Fruit fly (Drosophila melanogaster) whole organism, embryonic: ENCODE data around the gene Mtl.

Experiments
- ATbp ChIP-seq: fragments of 200-800 bp; sonication (Bioruptor generic); optimal IDR thresholded peaks from 2 replicates; lab custom pipeline; 2017; ENCODE audit warnings: missing biosample characterization, mild to moderate bottlenecking, missing genetic modification characterization, missing genetic modification reagents
- Adf1 ChIP-seq: fragments of 200-800 bp; sonication (Bioruptor generic); IDR thresholded peaks from 2 replicates; pipeline ENCODE4 v1.3.6; 2022; ENCODE audit warnings: missing biosample characterization, missing genetic modification characterization
- CG10979 ChIP-seq: fragments of 200-800 bp; sonication (Bioruptor generic); optimal IDR thresholded peaks from 2 replicates; lab custom pipeline; 2018; ENCODE audit warnings: missing biosample characterization, mild to moderate bottlenecking, missing genetic modification characterization, moderate library complexity
- CG11085 ChIP-seq: fragments of 200-800 bp; sonication (Bioruptor generic); IDR thresholded peaks from 2 replicates; pipeline ENCODE4 v1.3.6; 2022; ENCODE audit warnings: missing biosample characterization, missing genetic modification characterization
- CG12219 ChIP-seq: fragments of 200-800 bp; sonication (Bioruptor generic); optimal IDR thresholded peaks from 3 replicates; lab custom pipeline; 2018; ENCODE audit warnings: missing biosample characterization, mild to moderate bottlenecking, missing genetic modification characterization
- CG12299 ChIP-seq: fragments of 200-800 bp; sonication (Bioruptor generic); optimal IDR thresholded peaks from 2 replicates; lab custom pipeline; 2018; ENCODE audit warnings: missing biosample characterization, mild to moderate bottlenecking, missing genetic modification characterization
- CG13424 ChIP-seq: fragments of 200-800 bp; sonication (Bioruptor generic); optimal IDR thresholded peaks from 2 replicates; lab custom pipeline; 2019; ENCODE audit warnings: missing biosample characterization, mild to moderate bottlenecking, missing genetic modification characterization, moderate library complexity
- CG1529 ChIP-seq: fragments of 200-800 bp; sonication (Bioruptor generic); optimal IDR thresholded peaks from 3 replicates; lab custom pipeline; 2018; ENCODE audit warnings: missing biosample characterization, missing genetic modification characterization
- CG15601 ChIP-seq: fragments of 200-800 bp; sonication (Bioruptor generic); optimal IDR thresholded peaks from 3 replicates; lab custom pipeline; 2019; ENCODE audit warnings: missing biosample characterization, mild to moderate bottlenecking, missing genetic modification characterization, moderate library complexity
- CG15696 ChIP-seq: fragments of 200-800 bp; sonication (Bioruptor generic); optimal IDR thresholded peaks from 2 replicates; lab custom pipeline; 2019; ENCODE audit warnings: missing biosample characterization, mild to moderate bottlenecking, missing genetic modification characterization, moderate library complexity
- CG16779 ChIP-seq: fragments of 200-800 bp; sonication (Bioruptor generic); IDR thresholded peaks from 2 replicates; pipeline ENCODE4 v1.3.6; 2022; ENCODE audit warnings: missing biosample characterization, missing genetic modification characterization
- CG16863 ChIP-seq: fragments of 200-800 bp; sonication (Bioruptor generic); optimal IDR thresholded peaks from 3 replicates; lab custom pipeline; 2016; ENCODE audit warnings: missing biosample characterization, missing genetic modification characterization
- CG17612 ChIP-seq: fragments of 200-800 bp; sonication (Bioruptor generic); IDR thresholded peaks from 2 replicates; pipeline ENCODE4 v1.3.6; 2022; ENCODE audit warnings: missing biosample characterization, missing genetic modification characterization
- CG2889 ChIP-seq: fragments of 200-800 bp; sonication (Bioruptor generic); IDR thresholded peaks from 3 replicates; pipeline ENCODE4 v1.3.6; 2022; ENCODE audit warnings: missing biosample characterization, missing genetic modification characterization
- CG32532 ChIP-seq: fragments of 200-800 bp; sonication (Bioruptor generic); IDR thresholded peaks from 2 replicates; pipeline ENCODE4 v1.3.6; 2022; ENCODE audit warnings: missing biosample characterization, missing genetic modification characterization
- CG32772 ChIP-seq: fragments of 200-800 bp; sonication (Bioruptor generic); IDR thresholded peaks from 2 replicates; pipeline ENCODE4 v1.3.6; 2022; ENCODE audit warnings: missing biosample characterization, missing genetic modification characterization
- CG3281 ChIP-seq: fragments of 200-800 bp; sonication (Bioruptor generic); optimal IDR thresholded peaks from 3 replicates; lab custom pipeline; 2017; ENCODE audit warnings: missing biosample characterization, mild to moderate bottlenecking, missing genetic modification characterization
- CG34376 ChIP-seq: fragments of 200-800 bp; sonication (Bioruptor generic); optimal IDR thresholded peaks from 2 replicates; lab custom pipeline; 2018; ENCODE audit warnings: missing biosample characterization, mild to moderate bottlenecking, missing genetic modification characterization
- CG4854 ChIP-seq: fragments of 200-800 bp; sonication (Bioruptor generic); optimal IDR thresholded peaks from 2 replicates; lab custom pipeline; 2016; ENCODE audit warnings: missing biosample characterization, missing genetic modification characterization, inconsistent platforms
- CG5245 ChIP-seq: fragments of 200-800 bp; sonication (Bioruptor generic); optimal IDR thresholded peaks from 3 replicates; lab custom pipeline; 2016; ENCODE audit warnings: missing biosample characterization, missing genetic modification characterization
- CG6654 ChIP-seq: fragments of 200-800 bp; sonication (Bioruptor generic); optimal IDR thresholded peaks from 2 replicates; lab custom pipeline; 2017; ENCODE audit warnings: missing biosample characterization, mild to moderate bottlenecking, missing genetic modification characterization
- CG7357 ChIP-seq: fragments of 200-800 bp; sonication (Bioruptor generic); IDR thresholded peaks from 3 replicates; pipeline ENCODE4 v1.3.6; 2022; ENCODE audit warnings: missing biosample characterization, missing genetic modification characterization
- CG7372 ChIP-seq: fragments of 200-800 bp; sonication (Bioruptor generic); IDR thresholded peaks from 2 replicates; pipeline ENCODE4 v1.3.6; 2022; ENCODE audit warnings: missing biosample characterization, missing genetic modification characterization
- CG7786 ChIP-seq: fragments of 200-800 bp; sonication (Bioruptor generic); optimal IDR thresholded peaks from 2 replicates; lab custom pipeline; 2016; ENCODE audit warnings: missing biosample characterization, missing genetic modification characterization
- D19A ChIP-seq: fragments of 200-800 bp; optimal IDR thresholded peaks from 3 replicates; lab custom pipeline; 2019; ENCODE audit warnings: missing biosample characterization, mild to moderate bottlenecking, missing genetic modification characterization, moderate library complexity
- D19B ChIP-seq: fragments of 200-800 bp; sonication (Bioruptor generic); optimal IDR thresholded peaks from 2 replicates; lab custom pipeline; 2017; ENCODE audit warnings: missing biosample characterization, mild to moderate bottlenecking, missing genetic modification characterization
- Doc2 ChIP-seq: fragments of 200-800 bp; sonication (Bioruptor generic); IDR thresholded peaks from 2 replicates; pipeline ENCODE4 v1.3.6; 2022; ENCODE audit warnings: missing biosample characterization, missing genetic modification characterization
- Fer1 ChIP-seq: fragments of 200-800 bp; sonication (Bioruptor generic); optimal IDR thresholded peaks from 2 replicates; lab custom pipeline; 2017; ENCODE audit warnings: missing biosample characterization, mild to moderate bottlenecking, missing genetic modification characterization
- Gsc ChIP-seq: fragments of 200-800 bp; sonication (Bioruptor generic); IDR thresholded peaks from 2 replicates; pipeline ENCODE4 v1.3.6; 2022; ENCODE audit warnings: missing biosample characterization, missing genetic modification characterization
- Jarid2 ChIP-seq: fragments of 200-800 bp; sonication (Bioruptor generic); optimal IDR thresholded peaks from 3 replicates; lab custom pipeline; 2017; ENCODE audit warnings: mild to moderate bottlenecking, missing biosample characterization, missing genetic modification reagents, missing genetic modification characterization
- Mrtf ChIP-seq: fragments of 200-800 bp; sonication (Bioruptor generic); IDR thresholded peaks from 3 replicates; pipeline ENCODE4 v1.3.6; 2022; ENCODE audit warnings: missing biosample characterization, missing genetic modification characterization
- NFAT ChIP-seq: fragments of 200-800 bp; sonication (Bioruptor generic); IDR thresholded peaks from 2 replicates; pipeline ENCODE4 v1.3.6; 2022; ENCODE audit warnings: missing biosample characterization, missing genetic modification characterization
- Oli ChIP-seq: fragments of 200-800 bp; sonication (Bioruptor generic); optimal IDR thresholded peaks from 2 replicates; lab custom pipeline; 2018; ENCODE audit warnings: missing biosample characterization, mild to moderate bottlenecking, missing genetic modification characterization, moderate library complexity
- Sry-δ ChIP-seq: fragments of 200-800 bp; sonication (Bioruptor generic); optimal IDR thresholded peaks from 2 replicates; lab custom pipeline; 2016; ENCODE audit warnings: missing biosample characterization, missing genetic modification characterization
- bowl ChIP-seq: fragments of 200-800 bp; sonication (Bioruptor generic); IDR thresholded peaks from 2 replicates; pipeline ENCODE4 v1.3.6; 2022; ENCODE audit warnings: missing biosample characterization, missing genetic modification characterization
- cg ChIP-seq: fragments of 200-800 bp; sonication (Bioruptor generic); optimal IDR thresholded peaks from 3 replicates; lab custom pipeline; 2019; ENCODE audit warnings: missing biosample characterization, mild to moderate bottlenecking, missing genetic modification characterization, moderate library complexity
- chif ChIP-seq, 2 experiments: fragments of 200-800 bp; sonication (Bioruptor generic); optimal IDR thresholded peaks; 3 replicates each; lab custom pipeline; 2016; ENCODE audit warnings: missing biosample characterization in 2 of 2, missing genetic modification characterization in 2 of 2
- dan ChIP-seq: fragments of 200-800 bp; sonication (Bioruptor generic); IDR thresholded peaks from 2 replicates; pipeline ENCODE4 v1.3.6; 2022; ENCODE audit warnings: missing biosample characterization, missing genetic modification characterization
- gt ChIP-seq: fragments of 200-800 bp; sonication (Bioruptor generic); IDR thresholded peaks from 2 replicates; pipeline ENCODE4 v1.3.6; 2022; ENCODE audit warnings: missing biosample characterization, missing genetic modification characterization
- hb ChIP-seq: fragments of 200-800 bp; sonication (Bioruptor generic); IDR thresholded peaks from 3 replicates; pipeline ENCODE4 v1.3.6; 2022; ENCODE audit warnings: missing biosample characterization, missing genetic modification characterization; ENCODE audit not compliant: partially characterized antibody
- jing ChIP-seq: fragments of 200-800 bp; sonication (Bioruptor generic); optimal IDR thresholded peaks from 2 replicates; lab custom pipeline; 2018; ENCODE audit warnings: missing biosample characterization, mild to moderate bottlenecking, missing genetic modification characterization
- pum ChIP-seq: fragments of 200-800 bp; sonication (Bioruptor generic); optimal IDR thresholded peaks from 2 replicates; lab custom pipeline; 2016; ENCODE audit warnings: missing biosample characterization, missing genetic modification characterization
- pzg ChIP-seq: fragments of 200-800 bp; sonication (Bioruptor generic); optimal IDR thresholded peaks from 3 replicates; lab custom pipeline; 2018; ENCODE audit warnings: missing biosample characterization, mild to moderate bottlenecking, missing genetic modification characterization, moderate library complexity
- seq ChIP-seq: fragments of 200-800 bp; sonication (Bioruptor generic); IDR thresholded peaks from 2 replicates; pipeline ENCODE4 v1.3.6; 2022; ENCODE audit warnings: missing biosample characterization, missing genetic modification characterization
- sim ChIP-seq: fragments of 200-800 bp; sonication (Bioruptor generic); IDR thresholded peaks from 2 replicates; pipeline ENCODE4 v1.3.6; 2022; ENCODE audit warnings: missing biosample characterization, missing genetic modification characterization
- tgo ChIP-seq: fragments of 200-800 bp; sonication (Bioruptor generic); IDR thresholded peaks from 3 replicates; pipeline ENCODE4 v1.3.6; 2022; ENCODE audit warnings: missing biosample characterization, missing genetic modification characterization
- tna ChIP-seq: fragments of 200-800 bp; sonication (Bioruptor generic); IDR thresholded peaks from 2 replicates; pipeline ENCODE4 v1.3.6; 2022; ENCODE audit warnings: missing biosample characterization, missing genetic modification characterization; ENCODE audit not compliant: partially characterized antibody
- trem ChIP-seq: fragments of 200-800 bp; optimal IDR thresholded peaks from 3 replicates; lab custom pipeline; 2019; ENCODE audit warnings: missing biosample characterization, mild to moderate bottlenecking, missing genetic modification characterization, moderate library complexity
- trh ChIP-seq: fragments of 200-800 bp; sonication (Bioruptor generic); optimal IDR thresholded peaks from 2 replicates; lab custom pipeline; 2016; ENCODE audit warnings: missing biosample characterization, missing genetic modification characterization

Mtl gene

DNA sequence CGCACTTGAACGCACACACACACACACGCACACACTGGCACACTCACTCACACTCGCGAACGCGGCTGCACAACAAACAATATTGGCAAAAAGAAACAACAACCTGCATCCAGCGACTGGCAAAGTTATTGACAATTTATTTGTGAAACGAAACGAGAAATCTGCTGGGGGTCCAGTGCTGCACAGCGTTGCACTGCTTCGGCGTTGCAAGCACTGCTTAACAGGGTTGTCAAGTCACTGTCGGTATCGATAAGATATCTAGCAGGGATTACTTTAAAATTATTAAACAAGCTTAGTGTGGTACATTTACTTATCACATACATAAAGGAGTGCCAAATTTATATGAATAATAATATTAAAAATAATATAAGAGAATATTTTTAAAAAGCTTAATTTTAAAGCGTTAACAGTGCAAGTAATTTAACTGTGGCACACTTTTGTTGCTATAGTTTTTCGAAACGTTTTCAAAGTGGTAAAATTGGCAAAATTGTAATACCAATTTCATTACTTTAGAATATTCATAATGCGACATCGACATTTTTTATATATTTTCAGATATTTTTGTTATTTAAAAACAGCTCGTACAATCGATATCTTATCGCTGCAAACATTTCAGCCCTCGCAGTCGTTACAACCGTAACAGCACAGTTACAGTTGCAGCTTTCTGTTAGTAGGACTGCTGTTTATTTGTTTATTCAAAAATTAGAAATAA lies 28.8 kb upstream of the Mtl start, which contains the start of the genes dsd and Tusp (continued):
- TF ChIP-seq dan (GFP tag; lab: Robert Waterston, UW) (no peak), trh (GFP tag; lab: Kevin White, UChicago) (peak; percentile 50), pum (GFP tag; lab: Kevin White, UChicago) (peak; percentile 54), Oli (peak; percentile 64), CG10979 (peak; percentile 50), D19B (GFP tag; lab: Kevin White, UChicago) (peak; percentile 12), hb (GFP tag; lab: Robert Waterston, UW) (peak; percentile 51; the same call in 1 of the 3 replicates), D19A (tag; lab: Kevin White, UChicago) (peak; percentile 47), CG7372 (GFP tag; lab: Robert Waterston, UW) (peak; percentile 55; the same call in 1 of the 2 replicates), CG4854 (GFP tag; lab: Kevin White, UChicago) (peak; percentile 48), tna (GFP tag; lab: Robert Waterston, UW) (peak; percentile 24; the same call in 1 of the 2 replicates), CG16863 (GFP tag; lab: Kevin White, UChicago) (peak; percentile 62), CG7786 (GFP tag; lab: Kevin White, UChicago) (peak; percentile 76), CG2889 (peak; percentile 48; the same call in 1 of the 3 replicates), Doc2 (GFP tag; lab: Robert Waterston, UW) (no peak), CG1529 (GFP tag; lab: Kevin White, UChicago) (peak; percentile 33), Gsc (no peak), jing (no peak), cg (GFP tag; lab: Kevin White, UChicago) (peak; percentile 48), CG11085 (GFP tag; lab: Robert Waterston, UW) (peak; percentile 72), CG32532 (GFP tag; lab: Robert Waterston, UW) (peak; percentile 78), trem (tag; lab: Kevin White, UChicago) (peak; percentile 37), bowl (GFP tag; lab: Robert Waterston, UW) (no peak), ATbp (GFP tag; lab: Kevin White, UChicago) (peak; percentile 36), CG7357 (GFP tag; lab: Robert Waterston, UW) (peak; percentile 46; the same call in 2 of the 3 replicates), pzg (GFP tag; lab: Kevin White, UChicago) (peak; percentile 69), Mrtf (GFP tag; lab: Robert Waterston, UW) (peak; percentile 75), seq (GFP tag; lab: Robert Waterston, UW) (no peak), CG15696 (peak; percentile 49), CG6654 (GFP tag; lab: Kevin White, UChicago) (peak; percentile 10), Jarid2 (GFP tag; lab: Kevin White, UChicago) (peak; percentile 34), Sry-δ (GFP tag; lab: Kevin White, UChicago) (peak; percentile 60), CG5245 (peak; percentile 48), CG12219 (GFP tag; lab: Kevin White, UChicago) (peak; percentile 14), CG34376 (no peak), Adf1 (GFP tag; lab: Robert Waterston, UW) (peak; percentile 33; the same call in 1 of the 2 replicates), CG17612 (GFP tag; lab: Robert Waterston, UW) (0 out of 2 replicates have a peak, but pooled peaks have one; percentile 17), sim (no peak), tgo (GFP tag; lab: Robert Waterston, UW) (peak; percentile 64; the same call in 2 of the 3 replicates), CG32772 (GFP tag; lab: Robert Waterston, UW) (peak; percentile 78), CG12299 (tag; lab: Kevin White, UChicago) (peak; percentile 28), gt (GFP tag; lab: Robert Waterston, UW) (peak; percentile 31; the same call in 1 of the 2 replicates), CG15601 (peak; percentile 61), CG3281 (peak; percentile 57), chif (GFP tag; optimal IDR thresholded peaks at IDR 0.05; lab: Kevin White, UChicago) (peak; percentile 49 to 69), NFAT (GFP tag; lab: Robert Waterston, UW) (peak; percentile 86), CG16779 (GFP tag; lab: Robert Waterston, UW) (0 out of 2 replicates have a peak, but pooled peaks have one; percentile 45), Fer1 (peak; percentile 39), CG13424 (tag; lab: Kevin White, UChicago) (peak; percentile 76)
